Worm (Caenorhabditis elegans) whole organism, mixed stage, embryonic: ENCODE data around the gene F54C4.4.
A peak's percentile ranks its signal among the peaks of the same experiment; 100 is the strongest.

ENCODE experiments used
- M03D4.4 ChIP-seq: sonication (generic microtip); optimal IDR thresholded peaks from 2 replicates; lab custom pipeline; 2017; ENCODE audit warnings: mild to moderate bottlenecking, missing genetic modification characterization, missing compliant biosample characterization
- bed-3 ChIP-seq: fragments of 200-800 bp; sonication (Bioruptor generic); optimal IDR thresholded peaks from 3 replicates; lab custom pipeline; 2018; ENCODE audit warnings: mild to moderate bottlenecking, missing genetic modification characterization, moderate library complexity, missing compliant biosample characterization
- blmp-1 ChIP-seq: fragments of 150-350 bp; optimal IDR thresholded peaks from 2 replicates; lab custom pipeline; 2014; ENCODE audit warnings: missing biosample characterization, missing genetic modification characterization
- ceh-39 ChIP-seq: fragments of 150-350 bp; optimal IDR thresholded peaks from 2 replicates; lab custom pipeline; 2014; ENCODE audit warnings: missing biosample characterization, missing genetic modification characterization
- ceh-43 ChIP-seq: fragments of 200-800 bp; sonication (Bioruptor generic); optimal IDR thresholded peaks from 2 replicates; lab custom pipeline; 2018; ENCODE audit warnings: mild to moderate bottlenecking, missing genetic modification characterization, moderate library complexity, missing compliant biosample characterization
- ceh-83 ChIP-seq: fragments of 200-800 bp; sonication (Bioruptor generic); optimal IDR thresholded peaks from 2 replicates; lab custom pipeline; 2018; ENCODE audit warnings: mild to moderate bottlenecking, missing genetic modification characterization, missing compliant biosample characterization
- ces-1 ChIP-seq: fragments of 150-350 bp; optimal IDR thresholded peaks from 2 replicates; lab custom pipeline; 2014; ENCODE audit warnings: missing biosample characterization, missing genetic modification reagents, missing genetic modification characterization
- cnd-1 ChIP-seq: fragments of 200-800 bp; sonication (Bioruptor generic); optimal IDR thresholded peaks from 2 replicates; lab custom pipeline; 2018; ENCODE audit warnings: mild to moderate bottlenecking, missing genetic modification characterization, missing compliant biosample characterization
- elt-1 ChIP-seq: sonication (generic microtip); optimal IDR thresholded peaks from 2 replicates; lab custom pipeline; 2017; ENCODE audit warnings: missing genetic modification characterization, mild to moderate bottlenecking, missing compliant biosample characterization, antibody characterized with exemption, moderate library complexity, borderline replicate concordance; ENCODE audit not compliant: insufficient read depth
- elt-3 ChIP-seq: fragments of 150-350 bp; optimal IDR thresholded peaks from 2 replicates; lab custom pipeline; 2014; ENCODE audit warnings: missing biosample characterization, missing genetic modification characterization
- ham-2 ChIP-seq: fragments of 200-800 bp; sonication (Bioruptor generic); optimal IDR thresholded peaks from 2 replicates; lab custom pipeline; 2018; ENCODE audit warnings: mild to moderate bottlenecking, missing genetic modification characterization, missing compliant biosample characterization
- hlh-1 ChIP-seq: fragments of 150-350 bp; optimal IDR thresholded peaks from 2 replicates; lab custom pipeline; 2014; ENCODE audit warnings: missing biosample characterization, missing genetic modification reagents, missing genetic modification characterization
- lin-13 ChIP-seq: fragments of 150-350 bp; optimal IDR thresholded peaks from 2 replicates; lab custom pipeline; 2014; ENCODE audit warnings: missing biosample characterization, missing genetic modification characterization
- lin-32 ChIP-seq: fragments of 200-800 bp; sonication (Bioruptor generic); optimal IDR thresholded peaks from 2 replicates; lab custom pipeline; 2018; ENCODE audit warnings: mild to moderate bottlenecking, missing genetic modification characterization, missing compliant biosample characterization
- lsy-2 ChIP-seq: fragments of 150-350 bp; optimal IDR thresholded peaks from 2 replicates; lab custom pipeline; 2014; ENCODE audit warnings: missing biosample characterization, missing genetic modification characterization
- mab-5 ChIP-seq: fragments of 150-350 bp; optimal IDR thresholded peaks from 2 replicates; lab custom pipeline; 2014; ENCODE audit warnings: missing biosample characterization, missing genetic modification characterization
- mep-1 ChIP-seq: fragments of 150-350 bp; optimal IDR thresholded peaks from 2 replicates; lab custom pipeline; 2017; ENCODE audit warnings: missing biosample characterization, missing genetic modification reagents, missing genetic modification characterization, inconsistent platforms
- mls-2 ChIP-seq: sonication (generic microtip); optimal IDR thresholded peaks from 2 replicates; lab custom pipeline; 2016; ENCODE audit warnings: mild to moderate bottlenecking, missing genetic modification characterization, moderate library complexity, missing compliant biosample characterization
- nhr-12 ChIP-seq: fragments of 150-350 bp; optimal IDR thresholded peaks from 2 replicates; lab custom pipeline; 2014; ENCODE audit warnings: missing biosample characterization, missing genetic modification characterization
- nhr-237 ChIP-seq: fragments of 150-350 bp; optimal IDR thresholded peaks from 2 replicates; lab custom pipeline; 2014; ENCODE audit warnings: missing biosample characterization, missing genetic modification characterization
- nhr-76 ChIP-seq: sonication (generic microtip); optimal IDR thresholded peaks from 2 replicates; lab custom pipeline; 2017; ENCODE audit warnings: missing biosample characterization, missing genetic modification characterization
- sem-2 ChIP-seq: fragments of 200-800 bp; sonication (Bioruptor generic); optimal IDR thresholded peaks from 2 replicates; lab custom pipeline; 2018; ENCODE audit warnings: mild to moderate bottlenecking, missing genetic modification characterization, missing compliant biosample characterization
- snpc-4 ChIP-seq: fragments of 150-350 bp; optimal IDR thresholded peaks from 2 replicates; lab custom pipeline; 2014; ENCODE audit warnings: missing biosample characterization, missing genetic modification characterization
- sptf-1 ChIP-seq: sonication (generic microtip); optimal IDR thresholded peaks from 2 replicates; lab custom pipeline; 2017; ENCODE audit warnings: mild to moderate bottlenecking, missing genetic modification characterization, moderate library complexity, missing compliant biosample characterization
- unc-120 ChIP-seq: sonication (generic microtip); optimal IDR thresholded peaks from 2 replicates; lab custom pipeline; 2017; ENCODE audit warnings: missing genetic modification characterization, missing compliant biosample characterization; ENCODE audit not compliant: poor library complexity, severe bottlenecking
- unc-39 ChIP-seq: fragments of 150-350 bp; optimal IDR thresholded peaks from 2 replicates; lab custom pipeline; 2014; ENCODE audit warnings: missing biosample characterization, missing genetic modification characterization
- unc-62 ChIP-seq: fragments of 150-350 bp; optimal IDR thresholded peaks from 2 replicates; lab custom pipeline; 2014; ENCODE audit warnings: missing biosample characterization, missing genetic modification reagents, missing genetic modification characterization
- zip-8 ChIP-seq: fragments of 150-350 bp; optimal IDR thresholded peaks from 2 replicates; lab custom pipeline; 2014; ENCODE audit warnings: missing biosample characterization, missing genetic modification characterization
- ztf-11 ChIP-seq: fragments of 150-350 bp; optimal IDR thresholded peaks from 2 replicates; lab custom pipeline; 2014; ENCODE audit warnings: missing biosample characterization, missing genetic modification characterization

The F54C4.4 gene

ce11 chrIII:63584-64316 lies 23.4 kb downstream of the F54C4.4 start:
- TF ChIP-seq elt-1: no peak
- no peak for TF ChIP-seq bed-3 (GFP tag; lab: Kevin White, UChicago)
- TF ChIP-seq mep-1: no peak
- no peak for TF ChIP-seq hlh-1
- no peak for TF ChIP-seq unc-120 (tag; lab: Kevin White, UChicago)
- TF ChIP-seq mab-5: no peak
- TF ChIP-seq unc-39 (tag; lab: Kevin White, UChicago): no peak
- TF ChIP-seq lin-32 (GFP tag; lab: Kevin White, UChicago): no peak

ce11 chrIII:62383-62873 lies 24.8 kb downstream of the F54C4.4 start:
- TF ChIP-seq elt-3 (no peak), hlh-1 (no peak), ceh-83 (GFP tag; lab: Kevin White, UChicago) (no peak), ces-1 (peak; percentile 68), lsy-2 (tag; lab: Kevin White, UChicago) (no peak), ceh-43 (GFP tag; lab: Kevin White, UChicago) (no peak), cnd-1 (tag; lab: Kevin White, UChicago) (no peak), ztf-11 (no peak)

ce11 chrIII:61045-61444 lies 26.1 kb downstream of the F54C4.4 start, which contains the start of gene btb-5:
Gene btb-5, minus strand, starts transcription at chrIII:61145.
- TF ChIP-seq ceh-83 (GFP tag; lab: Kevin White, UChicago): no peak
- TF ChIP-seq sptf-1 (tag; lab: Kevin White, UChicago): no peak
- TF ChIP-seq mep-1: no peak

ce11 chrIII:53696-54095 lies 33.5 kb downstream of the F54C4.4 start:
- TF ChIP-seq elt-3 (no peak), cnd-1 (tag; lab: Kevin White, UChicago) (no peak), ham-2 (GFP tag; lab: Kevin White, UChicago) (no peak), lin-13 (tag; lab: Kevin White, UChicago) (no peak), sptf-1 (tag; lab: Kevin White, UChicago) (no peak), ceh-39 (no peak)

- TF ChIP-seq zip-8 (no peak), M03D4.4 (tag; lab: Kevin White, UChicago) (no peak), ceh-43 (GFP tag; lab: Kevin White, UChicago) (no peak), bed-3 (GFP tag; lab: Kevin White, UChicago) (no peak), mls-2 (tag; lab: Kevin White, UChicago) (no peak), nhr-76 (tag; lab: Kevin White, UChicago) (no peak)
Observed at ce11 chrIII:51622-52021, 35.6 kb downstream of the F54C4.4 start.

ce11 chrIII:50418-50817 lies 36.8 kb downstream of the F54C4.4 start:
- TF ChIP-seq nhr-12 (tag; lab: Kevin White, UChicago): no peak
- TF ChIP-seq nhr-237: no peak
- TF ChIP-seq unc-39 (tag; lab: Kevin White, UChicago): no peak
- no peak for TF ChIP-seq lin-32 (GFP tag; lab: Kevin White, UChicago)
- TF ChIP-seq snpc-4 (tag; lab: Kevin White, UChicago): no peak
- TF ChIP-seq mab-5: no peak
- TF ChIP-seq hlh-1: no peak
- no peak for TF ChIP-seq ceh-39
- TF ChIP-seq lsy-2 (tag; lab: Kevin White, UChicago): no peak
- TF ChIP-seq ceh-43 (GFP tag; lab: Kevin White, UChicago): no peak
- TF ChIP-seq sem-2 (GFP tag; lab: Kevin White, UChicago): no peak
- no peak for TF ChIP-seq blmp-1
- no peak for TF ChIP-seq unc-62 (GFP tag; lab: Kevin White, UChicago)
- no peak for TF ChIP-seq mls-2 (tag; lab: Kevin White, UChicago)
- TF ChIP-seq sptf-1 (tag; lab: Kevin White, UChicago): no peak
- TF ChIP-seq ceh-83 (GFP tag; lab: Kevin White, UChicago): no peak
- no peak for TF ChIP-seq zip-8
- no peak for TF ChIP-seq elt-3
- no peak for TF ChIP-seq nhr-76 (tag; lab: Kevin White, UChicago)
- TF ChIP-seq mep-1: no peak
- TF ChIP-seq, all 35 proteins: peak for 0
